Fruit fly (Drosophila melanogaster): Measurements from ENCODE around the gene comt.

The comt gene

DNA sequence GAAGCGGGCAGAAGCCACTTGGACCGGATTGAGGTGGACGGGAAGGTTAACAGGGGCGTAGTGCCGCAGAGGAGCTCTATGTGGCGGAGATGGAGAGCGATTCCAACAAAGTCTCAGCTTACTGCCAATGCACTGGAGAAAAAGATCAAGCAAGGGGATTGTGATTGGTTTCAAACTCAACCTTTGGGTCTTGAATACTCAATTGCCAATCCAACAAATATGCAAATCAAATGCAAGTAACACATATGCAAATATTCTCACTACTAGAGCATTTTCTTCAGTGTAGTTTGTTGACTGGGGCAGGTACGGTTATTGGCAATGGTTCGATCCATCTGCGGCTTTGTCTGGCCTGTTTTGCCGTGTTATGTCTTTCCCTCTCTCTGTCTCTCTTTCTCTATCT, 7.5 kb upstream of the comt start (continued):
- peak; percentile 34 for TF ChIP-seq da (GFP tag; optimal IDR thresholded peaks at IDR 0.05)
- TF ChIP-seq Nf-YC (tag; optimal IDR thresholded peaks at IDR 0.05): no peak
- TF ChIP-seq Eip74EF (GFP tag; optimal IDR thresholded peaks at IDR 0.05): peak in 1 of 2 experiments; percentile 46
- peak; percentile 63 for TF ChIP-seq crc (GFP tag; optimal IDR thresholded peaks at IDR 0.05)
- peak; percentile 53 for TF ChIP-seq wor (GFP tag; IDR thresholded peaks at IDR 0.05)
- TF ChIP-seq Gsc (GFP tag; IDR thresholded peaks at IDR 0.05): peak; percentile 47; the same call in 1 of the 2 replicates
- TF ChIP-seq nau (GFP tag; optimal IDR thresholded peaks at IDR 0.05): peak; percentile 58
- peak; percentile 14 for TF ChIP-seq sima (GFP tag; optimal IDR thresholded peaks at IDR 0.05)
- peak; percentile 77 for TF ChIP-seq CG12219 (GFP tag; optimal IDR thresholded peaks at IDR 0.05)
- TF ChIP-seq CG11504 (tag; optimal IDR thresholded peaks at IDR 0.05): peak; percentile 82
- peak; percentile 60 for TF ChIP-seq CG17829 (tag; optimal IDR thresholded peaks at IDR 0.05)
- TF ChIP-seq az2 (GFP tag; optimal IDR thresholded peaks at IDR 0.05): peak; percentile 75
- TF ChIP-seq nom (GFP tag; optimal IDR thresholded peaks at IDR 0.05): peak; percentile 91
- peak; percentile 80 for TF ChIP-seq schlank (tag; optimal IDR thresholded peaks at IDR 0.05)
- TF ChIP-seq CG6765 (GFP tag; optimal IDR thresholded peaks at IDR 0.05): no peak
- no peak for TF ChIP-seq psq (GFP tag; optimal IDR thresholded peaks at IDR 0.05)
- peak; percentile 57 for TF ChIP-seq CG6254 (GFP tag; optimal IDR thresholded peaks at IDR 0.05)
- peak; percentile 74 for TF ChIP-seq CG17328 (GFP tag; IDR thresholded peaks at IDR 0.05)
- peak; percentile 72 for TF ChIP-seq phol (tag; optimal IDR thresholded peaks at IDR 0.05)
- TF ChIP-seq Camta (GFP tag; optimal IDR thresholded peaks at IDR 0.05): peak; percentile 74
- peak; percentile 66 for TF ChIP-seq Hmx (GFP tag; optimal IDR thresholded peaks at IDR 0.05)
- peak; percentile 92 for TF ChIP-seq CG1603 (tag; optimal IDR thresholded peaks at IDR 0.05)
- TF ChIP-seq NC2α (GFP tag; optimal IDR thresholded peaks at IDR 0.05): peak; percentile 30
- peak; percentile 71 for TF ChIP-seq CG7786 (GFP tag; optimal IDR thresholded peaks at IDR 0.05)
- peak; percentile 83 for TF ChIP-seq gem (tag; optimal IDR thresholded peaks at IDR 0.05)
- peak; percentile 66 for TF ChIP-seq stc (GFP tag; IDR thresholded peaks at IDR 0.05)
- peak; percentile 67 for TF ChIP-seq CG6813 (GFP tag; optimal IDR thresholded peaks at IDR 0.05)
- peak; percentile 70 for TF ChIP-seq CG15269 (tag; optimal IDR thresholded peaks at IDR 0.05)
- peak; percentile 66 for TF ChIP-seq CoRest (tag; optimal IDR thresholded peaks at IDR 0.05)
- peak; percentile 81; the same call in 2 of the 3 replicates for TF ChIP-seq so (GFP tag; IDR thresholded peaks at IDR 0.05)
- TF ChIP-seq CG14860 (GFP tag; IDR thresholded peaks at IDR 0.05; ENCODE audit: partially characterized antibody): no peak
- TF ChIP-seq CG7556 (GFP tag; optimal IDR thresholded peaks at IDR 0.05): peak; percentile 60
- TF ChIP-seq CG34376 (GFP tag; optimal IDR thresholded peaks at IDR 0.05): no peak
- peak; percentile 77 for TF ChIP-seq Xbp1 (GFP tag; optimal IDR thresholded peaks at IDR 0.05)
- TF ChIP-seq gfzf (GFP tag; optimal IDR thresholded peaks at IDR 0.05): no peak
- peak; percentile 73 for TF ChIP-seq E2f1 (GFP tag; IDR thresholded peaks at IDR 0.05)
- peak; percentile 35 for TF ChIP-seq Ets97D (GFP tag; optimal IDR thresholded peaks at IDR 0.05)
- no peak for TF ChIP-seq insv (GFP tag; optimal IDR thresholded peaks at IDR 0.05)
- TF ChIP-seq CG4282 (GFP tag; optimal IDR thresholded peaks at IDR 0.05): no peak
- TF ChIP-seq CG11723 (GFP tag; optimal IDR thresholded peaks at IDR 0.05): peak; percentile 64
- TF ChIP-seq Ravus (GFP tag; IDR thresholded peaks at IDR 0.05): no peak
- TF ChIP-seq CG7839 (tag; optimal IDR thresholded peaks at IDR 0.05): peak; percentile 82
- TF ChIP-seq exex (tag; optimal IDR thresholded peaks at IDR 0.05): no peak
- peak; percentile 65 for TF ChIP-seq CG8924 (tag; optimal IDR thresholded peaks at IDR 0.05)
- peak; percentile 81 for TF ChIP-seq CG12071 (GFP tag; optimal IDR thresholded peaks at IDR 0.05)
- TF ChIP-seq CG8388 (GFP tag; optimal IDR thresholded peaks at IDR 0.05): peak; percentile 68
- TF ChIP-seq CG8359 (GFP tag; optimal IDR thresholded peaks at IDR 0.05; ENCODE audit: borderline replicate concordance): peak; percentile 66
- no peak for TF ChIP-seq Doc3 (GFP tag; IDR thresholded peaks at IDR 0.05; ENCODE audit: partially characterized antibody)
- peak; percentile 48 for TF ChIP-seq fd3F (GFP tag; optimal IDR thresholded peaks at IDR 0.05)
- TF ChIP-seq repo (GFP tag; optimal IDR thresholded peaks at IDR 0.05): peak; percentile 58
